Fruit fly (Drosophila melanogaster) whole organism, wandering third instar larva: Measurements from ENCODE around the gene HHEX.

ENCODE experiments used
- CG9705 ChIP-seq: fragments of 200-800 bp; sonication (Bioruptor generic); optimal IDR thresholded peaks from 2 replicates; lab custom pipeline; 2018; ENCODE audit warnings: missing biosample characterization, mild to moderate bottlenecking, missing genetic modification characterization
- CrebA ChIP-seq: fragments of 200-800 bp; sonication (Bioruptor generic); optimal IDR thresholded peaks from 2 replicates; lab custom pipeline; 2016; ENCODE audit warnings: missing biosample characterization, mild to moderate bottlenecking, missing genetic modification characterization, borderline replicate concordance
- Dfd ChIP-seq: fragments of >200 bp; optimal IDR thresholded peaks from 2 replicates; lab custom pipeline; 2017; ENCODE audit warnings: missing biosample characterization, missing genetic modification characterization
- Dif ChIP-seq: fragments of 200-275, 200-300 bp; sonication (Bioruptor generic); optimal IDR thresholded peaks from 2 replicates; lab custom pipeline; 2018; ENCODE audit warnings: missing biosample characterization, missing genetic modification characterization; ENCODE audit not compliant: partially characterized antibody
- GATAd ChIP-seq: sonication (Bioruptor generic); optimal IDR thresholded peaks from 2 replicates; lab custom pipeline; 2016; ENCODE audit warnings: missing biosample characterization, missing genetic modification characterization
- HLH106 ChIP-seq: fragments of 200-800 bp; optimal IDR thresholded peaks from 3 replicates; lab custom pipeline; 2019; ENCODE audit warnings: missing biosample characterization, mild to moderate bottlenecking, missing genetic modification characterization, moderate library complexity
- Hnf4 ChIP-seq: fragments of 200-800 bp; sonication (Bioruptor generic); optimal IDR thresholded peaks from 2 replicates; lab custom pipeline; 2016; ENCODE audit warnings: missing biosample characterization, mild to moderate bottlenecking, missing genetic modification characterization
- Hr78 ChIP-seq: fragments of >200 bp; optimal IDR thresholded peaks from 2 replicates; lab custom pipeline; 2017; ENCODE audit warnings: missing biosample characterization, missing genetic modification characterization
- Hr83 ChIP-seq: fragments of 200-300 bp; sonication (Bioruptor generic); optimal IDR thresholded peaks from 2 replicates; lab custom pipeline; 2016; ENCODE audit warnings: missing biosample characterization, mild to moderate bottlenecking, missing genetic modification characterization, moderate library complexity; ENCODE audit not compliant: poor library complexity, severe bottlenecking
- Jra ChIP-seq: sonication (Bioruptor generic); optimal IDR thresholded peaks from 2 replicates; lab custom pipeline; 2016; ENCODE audit warnings: missing biosample characterization, missing genetic modification characterization
- Myc ChIP-seq: fragments of >200 bp; optimal IDR thresholded peaks from 2 replicates; lab custom pipeline; 2017
- OdsH ChIP-seq: fragments of 200-800 bp; sonication (Bioruptor generic); optimal IDR thresholded peaks from 2 replicates; lab custom pipeline; 2016; ENCODE audit warnings: missing biosample characterization, mild to moderate bottlenecking, missing genetic modification characterization
- Rel ChIP-seq, 2 experiments: fragments of 200-800 bp; sonication (Bioruptor generic) in 1 of 2; optimal IDR thresholded peaks; 2 replicates in 1 of 2; 3 replicates in 1 of 2; lab custom pipeline; 2016 to 2019; ENCODE audit warnings: mild to moderate bottlenecking in 2 of 2, missing biosample characterization in 2 of 2, missing genetic modification characterization in 2 of 2, moderate library complexity in 1 of 2
- Vsx2 ChIP-seq: fragments of 200-300, 225-300 bp; sonication (Bioruptor generic); optimal IDR thresholded peaks from 2 replicates; lab custom pipeline; 2018; ENCODE audit warnings: missing biosample characterization, missing genetic modification characterization; ENCODE audit not compliant: partially characterized antibody
- br ChIP-seq: fragments of 200-800 bp; sonication (Bioruptor generic); optimal IDR thresholded peaks from 2 replicates; lab custom pipeline; 2016; ENCODE audit warnings: missing biosample characterization, missing genetic modification characterization
- brk ChIP-seq: fragments of 200-800 bp; sonication (Bioruptor generic); optimal IDR thresholded peaks from 2 replicates; lab custom pipeline; 2016; ENCODE audit warnings: missing biosample characterization, mild to moderate bottlenecking, missing genetic modification characterization
- dl ChIP-seq, 2 experiments: fragments of 175-275, 200-275 bp in 1 of 2; fragments of 200-275 bp in 1 of 2; sonication (Bioruptor generic); optimal IDR thresholded peaks; lab custom pipeline; 2018; ENCODE audit warnings: mild to moderate bottlenecking in 2 of 2, missing biosample characterization in 2 of 2, missing genetic modification characterization in 2 of 2, moderate library complexity in 2 of 2; ENCODE audit not compliant: partially characterized antibody in 2 of 2, insufficient read depth in 1 of 2
- ey ChIP-seq: fragments of 200-800 bp; sonication (Bioruptor generic); optimal IDR thresholded peaks from 2 replicates; lab custom pipeline; 2016; ENCODE audit warnings: missing biosample characterization, missing genetic modification characterization
- foxo ChIP-seq, 2 experiments: fragments of 200-800 bp; sonication (Bioruptor generic); optimal IDR thresholded peaks; 2 replicates in 1 of 2; 3 replicates in 1 of 2; lab custom pipeline; 2016 to 2017; ENCODE audit warnings: missing biosample characterization in 2 of 2, missing genetic modification characterization in 2 of 2
- fru ChIP-seq: fragments of 200-800 bp; sonication (Bioruptor generic); optimal IDR thresholded peaks from 3 replicates; lab custom pipeline; 2016; ENCODE audit warnings: missing biosample characterization, mild to moderate bottlenecking, missing genetic modification characterization
- h ChIP-seq: fragments of 200-800 bp; sonication (Bioruptor generic); optimal IDR thresholded peaks from 3 replicates; lab custom pipeline; 2016; ENCODE audit warnings: missing biosample characterization, mild to moderate bottlenecking, missing genetic modification characterization
- lola ChIP-seq: fragments of >200 bp; optimal IDR thresholded peaks from 2 replicates; lab custom pipeline; 2017; ENCODE audit warnings: missing biosample characterization, missing genetic modification characterization
- pan ChIP-seq: fragments of >200 bp; optimal IDR thresholded peaks from 2 replicates; lab custom pipeline; 2017
- rgr ChIP-seq: fragments of 200-800 bp; sonication (Bioruptor generic); optimal IDR thresholded peaks from 3 replicates; lab custom pipeline; 2016; ENCODE audit warnings: missing biosample characterization, mild to moderate bottlenecking, missing genetic modification characterization
- sv ChIP-seq: fragments of 200-800 bp; sonication (Bioruptor generic); optimal IDR thresholded peaks from 3 replicates; lab custom pipeline; 2016; ENCODE audit warnings: missing biosample characterization, missing genetic modification characterization
- tai ChIP-seq: sonication (Bioruptor generic); optimal IDR thresholded peaks from 2 replicates; lab custom pipeline; 2016; ENCODE audit warnings: missing biosample characterization, missing genetic modification characterization
- woc ChIP-seq: sonication (Bioruptor generic); optimal IDR thresholded peaks from 2 replicates; lab custom pipeline; 2016; ENCODE audit warnings: missing biosample characterization, mild to moderate bottlenecking, missing genetic modification characterization

The HHEX gene

DNA sequence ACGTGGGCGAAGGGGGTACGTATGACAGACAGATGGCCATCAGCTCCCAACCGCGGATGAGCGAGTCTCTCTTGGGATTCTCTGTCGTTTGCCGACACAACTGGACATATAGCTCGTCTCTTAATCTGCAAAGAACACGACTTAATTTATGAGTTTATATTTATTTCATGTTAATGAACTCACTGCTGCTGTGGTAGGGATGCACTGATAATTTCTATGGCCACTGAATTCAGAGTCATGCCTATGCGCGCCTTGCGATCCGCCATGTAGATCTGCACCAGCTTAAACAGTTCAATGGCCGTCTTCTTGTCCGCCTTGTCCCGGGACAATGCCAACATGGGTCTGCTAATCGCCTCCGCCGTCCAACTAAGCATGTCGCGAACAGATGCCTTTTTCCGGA, 4.3 kb upstream of the HHEX start:
- TF ChIP-seq Vsx2 (GFP tag; lab: Kevin White, UChicago) (no peak), woc (GFP tag; lab: Kevin White, UChicago) (no peak), Jra (GFP tag; lab: Kevin White, UChicago) (no peak)

DNA sequence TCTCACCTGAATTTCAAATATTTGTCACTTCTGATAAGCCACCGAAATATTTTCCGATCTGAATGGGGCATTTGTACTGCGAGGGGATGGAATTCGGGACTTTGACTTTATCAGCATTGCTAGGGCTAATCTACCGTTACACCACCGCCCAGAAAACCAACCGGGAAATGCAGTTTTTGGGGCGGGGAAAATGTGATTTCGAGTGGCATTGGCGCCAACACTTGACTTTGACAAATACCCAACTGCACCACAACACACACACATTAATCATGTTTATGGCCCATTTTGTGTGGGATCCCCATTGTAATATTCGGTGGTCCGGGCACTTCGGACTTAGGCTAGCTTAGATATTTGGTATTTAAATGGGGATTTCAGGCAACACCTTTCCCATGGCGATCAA, 1.8 kb downstream of the HHEX start:
- TF ChIP-seq br (GFP tag; lab: Kevin White, UChicago): no peak
- no peak for TF ChIP-seq tai (GFP tag; lab: Kevin White, UChicago)
- no peak for TF ChIP-seq lola
- no peak for TF ChIP-seq foxo (GFP tag; optimal IDR thresholded peaks at IDR 0.05; lab: Kevin White, UChicago)
- no peak for TF ChIP-seq rgr (GFP tag; lab: Kevin White, UChicago)
- no peak for TF ChIP-seq brk (GFP tag; lab: Kevin White, UChicago)
- no peak for TF ChIP-seq CG9705 (GFP tag; lab: Kevin White, UChicago)
- no peak for TF ChIP-seq h (GFP tag; lab: Kevin White, UChicago)

DNA sequence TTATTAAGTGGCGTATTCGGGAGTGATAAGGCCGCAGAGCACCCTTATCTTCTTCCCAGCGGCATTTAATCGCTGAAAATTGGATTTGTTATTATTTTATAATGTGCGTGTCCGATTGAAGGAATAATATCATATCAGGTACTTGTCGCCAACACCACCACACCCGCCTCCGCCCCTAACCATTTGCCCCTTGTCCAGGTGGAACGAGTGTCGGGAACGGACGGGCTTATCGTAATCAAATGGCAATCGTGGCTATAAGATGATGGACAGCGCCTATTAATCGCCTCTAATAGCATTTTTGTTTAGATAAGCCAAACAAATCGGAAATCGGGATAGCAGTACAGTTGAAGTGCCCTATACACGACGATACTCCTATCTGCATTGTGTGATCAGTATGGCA, 2.5 kb downstream of the HHEX start:
- TF ChIP-seq br (GFP tag; lab: Kevin White, UChicago) (peak; percentile 17), Hnf4 (GFP tag; lab: Kevin White, UChicago) (no peak), h (GFP tag; lab: Kevin White, UChicago) (peak; percentile 34)

DNA sequence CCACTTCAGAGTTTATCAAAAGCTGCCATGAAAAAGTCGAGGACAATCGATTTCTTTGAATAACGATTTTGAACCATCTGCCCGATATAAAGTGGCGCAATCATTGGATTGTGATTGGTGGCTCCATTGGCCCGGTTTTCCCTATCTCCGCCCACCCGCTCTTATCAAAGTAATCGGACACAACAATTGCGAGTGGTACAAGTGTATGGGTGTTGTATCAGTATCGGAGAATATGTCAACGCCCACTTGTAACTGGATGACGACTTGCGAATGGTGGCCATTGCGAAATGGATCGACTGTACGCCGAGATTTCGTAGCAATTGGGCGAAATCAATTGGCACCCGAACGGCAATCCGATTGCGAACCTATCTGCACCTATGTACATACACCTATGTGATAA, 3.1 kb downstream of the HHEX start:
- TF ChIP-seq tai (GFP tag; lab: Kevin White, UChicago): no peak
- TF ChIP-seq dl (GFP tag; optimal IDR thresholded peaks at IDR 0.05; lab: Kevin White, UChicago; ENCODE audit: insufficient read depth in 1 of 2, partially characterized antibody in 2 of 2): peak in 1 of 2 experiments; percentile 9
- TF ChIP-seq, all 38 proteins: peak for 1

DNA sequence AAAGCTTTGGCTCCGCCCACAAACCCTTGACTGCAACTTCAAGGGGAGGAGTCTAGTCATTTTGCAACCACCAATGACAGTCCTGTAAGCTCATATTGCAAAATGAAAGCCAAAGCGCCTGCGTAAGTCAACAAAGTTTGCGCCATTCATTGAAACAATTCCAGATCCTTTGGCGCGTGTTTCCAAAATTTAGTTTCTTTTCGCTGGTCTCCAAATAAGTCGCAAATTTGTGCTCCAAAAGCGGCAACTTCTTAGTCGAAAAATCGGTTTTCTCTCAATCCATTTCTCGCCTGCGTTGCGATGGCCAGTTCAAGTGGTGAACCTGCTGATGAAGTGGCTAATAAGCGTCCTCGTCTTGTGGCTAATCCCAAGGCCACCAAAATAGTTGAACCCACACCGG, 7.0 kb downstream of the HHEX start, which contains the start of gene dmrt93B:
Gene dmrt93B (plus strand): TSS at position 301 of the 400 bp plus-strand sequence.
- TF ChIP-seq Rel (GFP tag; optimal IDR thresholded peaks at IDR 0.05; lab: Kevin White, UChicago) (no peak), Rel (tag; optimal IDR thresholded peaks at IDR 0.05; lab: Kevin White, UChicago) (no peak), CrebA (GFP tag; lab: Kevin White, UChicago) (no peak), ey (GFP tag; lab: Kevin White, UChicago) (no peak), GATAd (GFP tag; lab: Kevin White, UChicago) (no peak), tai (GFP tag; lab: Kevin White, UChicago) (no peak)

DNA sequence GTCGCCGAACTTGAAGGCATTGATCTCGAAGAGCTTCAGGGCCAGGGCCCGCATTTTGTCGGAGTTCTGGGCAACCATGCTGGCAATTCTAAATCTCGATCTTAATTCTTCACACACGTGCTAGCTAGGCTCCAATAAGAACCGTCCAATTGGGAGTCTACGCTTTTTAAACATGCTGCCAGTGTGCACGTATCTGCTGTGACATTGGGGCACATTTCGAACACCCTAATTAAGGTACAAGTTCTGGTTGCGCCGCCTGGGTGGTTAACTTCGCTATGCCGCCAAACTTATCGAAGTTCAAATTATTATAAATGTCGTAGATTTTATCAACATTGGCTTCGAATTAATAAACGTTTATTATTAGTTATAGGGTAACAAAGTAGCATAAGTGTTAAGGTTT, 7.6 kb downstream of the HHEX start, which contains the start of gene r-l:
Gene r-l (minus strand): TSS at position 179 of the 400 bp plus-strand sequence.
- peak; percentile 19 for TF ChIP-seq Myc
- TF ChIP-seq Rel (GFP tag; optimal IDR thresholded peaks at IDR 0.05; lab: Kevin White, UChicago): no peak
- TF ChIP-seq Rel (tag; optimal IDR thresholded peaks at IDR 0.05; lab: Kevin White, UChicago): peak; percentile 53
- TF ChIP-seq tai (GFP tag; lab: Kevin White, UChicago): no peak

DNA sequence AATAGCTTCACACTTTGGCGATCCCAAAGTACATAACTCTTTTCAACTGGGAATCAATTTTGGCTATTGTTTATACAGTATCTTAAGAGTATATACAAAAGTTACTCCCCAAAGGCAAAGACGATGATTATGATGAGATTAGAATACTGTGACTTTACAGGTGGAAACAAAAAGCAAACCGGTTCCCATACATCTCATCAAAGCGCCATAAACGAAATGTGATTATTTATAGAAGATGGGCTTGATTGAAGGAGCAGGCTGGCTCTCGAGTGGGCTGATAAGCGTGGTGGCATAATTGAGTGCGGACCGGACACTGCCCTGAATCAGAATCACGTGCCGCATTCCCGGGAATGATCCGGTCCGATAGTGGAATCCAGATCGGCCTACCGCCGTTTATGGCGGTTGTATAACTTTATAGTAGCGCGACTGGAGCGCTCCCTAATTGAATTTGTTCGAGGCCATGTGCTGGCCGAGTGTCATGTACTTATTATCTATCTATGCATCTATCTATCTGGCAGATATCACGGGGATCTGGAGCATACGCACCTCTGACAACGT, 8.7 kb downstream of the HHEX start:
- no peak for TF ChIP-seq sv (GFP tag; lab: Kevin White, UChicago)
- no peak for TF ChIP-seq Myc
- TF ChIP-seq ey (GFP tag; lab: Kevin White, UChicago): no peak
- TF ChIP-seq h (GFP tag; lab: Kevin White, UChicago): no peak
- no peak for TF ChIP-seq HLH106 (tag; lab: Kevin White, UChicago)
- TF ChIP-seq Dif (GFP tag; lab: Kevin White, UChicago): no peak
- no peak for TF ChIP-seq foxo (GFP tag; optimal IDR thresholded peaks at IDR 0.05; lab: Kevin White, UChicago)
- no peak for TF ChIP-seq Dfd (GFP tag; lab: Kevin White, UChicago)
- TF ChIP-seq pan: no peak
- no peak for TF ChIP-seq brk (GFP tag; lab: Kevin White, UChicago)
- no peak for TF ChIP-seq OdsH (GFP tag; lab: Kevin White, UChicago)
- TF ChIP-seq tai (GFP tag; lab: Kevin White, UChicago): no peak
- no peak for TF ChIP-seq Vsx2 (GFP tag; lab: Kevin White, UChicago)
- TF ChIP-seq fru (GFP tag; lab: Kevin White, UChicago): no peak
- no peak for TF ChIP-seq GATAd (GFP tag; lab: Kevin White, UChicago)
- no peak for TF ChIP-seq CrebA (GFP tag; lab: Kevin White, UChicago)
- no peak for TF ChIP-seq lola
- TF ChIP-seq Hr83 (GFP tag; lab: Kevin White, UChicago): no peak
- TF ChIP-seq Hr78: no peak
- TF ChIP-seq Jra (GFP tag; lab: Kevin White, UChicago): no peak
